Worm (Caenorhabditis elegans): ENCODE results near the gene cept-2.
A peak's percentile ranks its signal among the peaks of the same experiment; 100 is the strongest.
"Not testable (repeated sequence)": the region's sequence is repeated elsewhere in the genome, so short reads cannot be mapped to it uniquely, and the experiment has no call there.

The cept-2 gene

ce11 chrV:14301076-14301475, 46.5 kb upstream of the cept-2 start, which contains the start of gene F14D7.6:
Gene F14D7.6 (plus strand): TSS chrV:14301413.
- TF ChIP-seq ceh-18 (tag; optimal IDR thresholded peaks at IDR 0.05) (no peak), elt-2 (tag; optimal IDR thresholded peaks at IDR 0.05) (peak; percentile 21)

ce11 chrV:14306771-14307170, 40.8 kb upstream of the cept-2 start, which contains the start of gene spig-4:
Gene spig-4 (minus strand): TSS chrV:14306871.
- TF ChIP-seq pax-1, ceh-31, pha-4 (tag; optimal IDR thresholded peaks at IDR 0.05): not testable (repeated sequence)

- not testable (repeated sequence) for TF ChIP-seq ceh-31, ztf-16, pha-2 (tag; optimal IDR thresholded peaks at IDR 0.05)
Measured at ce11 chrV:14308164-14308563, 39.4 kb upstream of the cept-2 start, which contains the start of gene spig-5. Gene spig-5 (plus strand): TSS chrV:14308464.

ce11 chrV:14309632-14310031, 37.9 kb upstream of the cept-2 start, which contains the start of gene F14D7.14:
Gene F14D7.14 (plus strand): TSS chrV:14309932.
- not testable (repeated sequence) for TF ChIP-seq unc-3 (GFP tag; conservative IDR thresholded peaks at IDR 0.05); unc-3 (tag; optimal IDR thresholded peaks at IDR 0.05); ref-2 (tag; optimal IDR thresholded peaks at IDR 0.05); ets-4 (tag; optimal IDR thresholded peaks at IDR 0.05)

- no peak for TF ChIP-seq ceh-45 (GFP tag; IDR thresholded peaks at IDR 0.05)
- TF ChIP-seq ceh-48 (tag; optimal IDR thresholded peaks at IDR 0.05) = no peak
- TF ChIP-seq fkh-6 (tag; optimal IDR thresholded peaks at IDR 0.05) = no peak
- no peak for TF ChIP-seq syd-9 (tag; optimal IDR thresholded peaks at IDR 0.05)
- TF ChIP-seq tbx-2 (tag; optimal IDR thresholded peaks at IDR 0.05) = no peak
- TF ChIP-seq madf-2 (tag; optimal IDR thresholded peaks at IDR 0.05) = no peak
- TF ChIP-seq zip-5 (tag; optimal IDR thresholded peaks at IDR 0.05) = no peak
- no peak for TF ChIP-seq nhr-232 (tag; optimal IDR thresholded peaks at IDR 0.05)
- no peak for TF ChIP-seq sdc-2 (tag; optimal IDR thresholded peaks at IDR 0.05)
- no peak for TF ChIP-seq ceh-9 (tag; optimal IDR thresholded peaks at IDR 0.05)
- TF ChIP-seq ceh-18 (tag; optimal IDR thresholded peaks at IDR 0.05) = no peak
- no peak for TF ChIP-seq ceh-22 (tag; optimal IDR thresholded peaks at IDR 0.05)
- no peak for TF ChIP-seq rnt-1 (tag; optimal IDR thresholded peaks at IDR 0.05)
- no peak for TF ChIP-seq ceh-30 (tag; optimal IDR thresholded peaks at IDR 0.05)
- no peak for TF ChIP-seq sox-4 (tag; optimal IDR thresholded peaks at IDR 0.05)
Measured at ce11 chrV:14311115-14311514, 36.5 kb upstream of the cept-2 start, which contains the start of gene ddn-3. Gene ddn-3 (minus strand): TSS chrV:14311215.

- TF ChIP-seq hlh-6 (tag; optimal IDR thresholded peaks at IDR 0.05) (no peak), tbx-7 (tag; optimal IDR thresholded peaks at IDR 0.05) (no peak), nfya-1 (tag; optimal IDR thresholded peaks at IDR 0.05) (no peak), C08G9.2 (tag; optimal IDR thresholded peaks at IDR 0.05) (no peak), ceh-31 (tag; optimal IDR thresholded peaks at IDR 0.05) (no peak), elt-2 (tag; optimal IDR thresholded peaks at IDR 0.05) (no peak), ceh-30 (tag; optimal IDR thresholded peaks at IDR 0.05) (no peak), dmd-4 (tag; optimal IDR thresholded peaks at IDR 0.05; ENCODE audit: borderline replicate concordance) (no peak), ceh-34 (tag; optimal IDR thresholded peaks at IDR 0.05) (no peak), hlh-8 (tag; optimal IDR thresholded peaks at IDR 0.05) (no peak)
Measured at ce11 chrV:14312695-14313094, 34.9 kb upstream of the cept-2 start, which contains the start of gene F14D7.8. Gene F14D7.8 (minus strand): TSS chrV:14312795.

All from whole organism, late embryonic.